Fruit fly (Drosophila melanogaster): Measurements from ENCODE around the gene otu.

Gene otu

dm6 chrX:8491452-8492046 lies 2.2 kb upstream of the otu start:
- TF ChIP-seq EcR (GFP tag; optimal IDR thresholded peaks at IDR 0.05) (no peak), Dll (optimal IDR thresholded peaks at IDR 0.05) (no peak), usp (GFP tag; optimal IDR thresholded peaks at IDR 0.05) (no peak), CG8478 (optimal IDR thresholded peaks at IDR 0.05) (no peak), psq (optimal IDR thresholded peaks at IDR 0.05) (no peak), pan (optimal IDR thresholded peaks at IDR 0.05) (no peak)

- TF ChIP-seq CG8478 (optimal IDR thresholded peaks at IDR 0.05) (no peak), usp (GFP tag; optimal IDR thresholded peaks at IDR 0.05) (no peak), EcR (GFP tag; optimal IDR thresholded peaks at IDR 0.05) (no peak), Dll (optimal IDR thresholded peaks at IDR 0.05) (no peak)
These were observed 1.6 kb upstream of the otu start for dm6 chrX:8490976-8491345.

dm6 chrX:8490291-8490975 lies 1.1 kb upstream of the otu start:
- TF ChIP-seq EcR (GFP tag; optimal IDR thresholded peaks at IDR 0.05) (no peak), usp (GFP tag; optimal IDR thresholded peaks at IDR 0.05) (no peak), CG8478 (optimal IDR thresholded peaks at IDR 0.05) (no peak), pan (optimal IDR thresholded peaks at IDR 0.05) (no peak), psq (optimal IDR thresholded peaks at IDR 0.05) (no peak)

dm6 chrX:8489048-8489447 lies 287 bp downstream of the otu start, which contains the start of gene CG33181:
CG33181 (plus strand) TSS chrX:8489348.
- TF ChIP-seq CG8478 (optimal IDR thresholded peaks at IDR 0.05) (no peak), pan (optimal IDR thresholded peaks at IDR 0.05) (no peak), usp (GFP tag; optimal IDR thresholded peaks at IDR 0.05) (no peak), EcR (GFP tag; optimal IDR thresholded peaks at IDR 0.05) (no peak), Dll (optimal IDR thresholded peaks at IDR 0.05) (no peak), psq (optimal IDR thresholded peaks at IDR 0.05) (no peak)

- TF ChIP-seq CG8478 (optimal IDR thresholded peaks at IDR 0.05) (no peak), EcR (GFP tag; optimal IDR thresholded peaks at IDR 0.05) (no peak), pan (optimal IDR thresholded peaks at IDR 0.05) (no peak)
These were observed 4.6 kb downstream of the otu start for dm6 chrX:8484778-8485177.

dm6 chrX:8483671-8484070 lies 5.7 kb downstream of the otu start, which contains the start of gene CG33223:
CG33223 (minus strand) TSS chrX:8483885.
- TF ChIP-seq pan (optimal IDR thresholded peaks at IDR 0.05) = no peak
- no peak for TF ChIP-seq CG8478 (optimal IDR thresholded peaks at IDR 0.05)
- TF ChIP-seq Dll (optimal IDR thresholded peaks at IDR 0.05) = no peak
- TF ChIP-seq psq (optimal IDR thresholded peaks at IDR 0.05) = no peak
- no peak for TF ChIP-seq EcR (GFP tag; optimal IDR thresholded peaks at IDR 0.05)
- TF ChIP-seq usp (GFP tag; optimal IDR thresholded peaks at IDR 0.05) = no peak

- TF ChIP-seq Dll (optimal IDR thresholded peaks at IDR 0.05) = no peak
- no peak for TF ChIP-seq pan (optimal IDR thresholded peaks at IDR 0.05)
- TF ChIP-seq EcR (GFP tag; optimal IDR thresholded peaks at IDR 0.05) = no peak
- TF ChIP-seq usp (GFP tag; optimal IDR thresholded peaks at IDR 0.05) = no peak
- TF ChIP-seq psq (optimal IDR thresholded peaks at IDR 0.05) = no peak
- TF ChIP-seq CG8478 (optimal IDR thresholded peaks at IDR 0.05) = no peak
These were observed 7.9 kb downstream of the otu start, which contains the start of gene Cp38 for dm6 chrX:8481462-8481861. Cp38 (plus strand) TSS chrX:8481837.

dm6 chrX:8479031-8479568 lies 10.2 kb downstream of the otu start, which contains the start of gene Cp36:
Cp36 (plus strand) TSS chrX:8479319.
- TF ChIP-seq psq (optimal IDR thresholded peaks at IDR 0.05) = no peak
- no peak for TF ChIP-seq pan (optimal IDR thresholded peaks at IDR 0.05)
- TF ChIP-seq Dll (optimal IDR thresholded peaks at IDR 0.05) = no peak
- no peak for TF ChIP-seq CG8478 (optimal IDR thresholded peaks at IDR 0.05)
- no peak for TF ChIP-seq usp (GFP tag; optimal IDR thresholded peaks at IDR 0.05)
- no peak for TF ChIP-seq EcR (GFP tag; optimal IDR thresholded peaks at IDR 0.05)

- TF ChIP-seq psq (optimal IDR thresholded peaks at IDR 0.05) (no peak), pan (optimal IDR thresholded peaks at IDR 0.05) (no peak), CG8478 (optimal IDR thresholded peaks at IDR 0.05) (no peak), Dll (optimal IDR thresholded peaks at IDR 0.05) (no peak), EcR (GFP tag; optimal IDR thresholded peaks at IDR 0.05) (no peak)
These were observed 12.5 kb downstream of the otu start, which contains the start of gene Cp7Fc for dm6 chrX:8476817-8477216. Cp7Fc (plus strand) TSS chrX:8477117.

dm6 chrX:8475657-8476056 lies 13.7 kb downstream of the otu start:
- TF ChIP-seq pan (optimal IDR thresholded peaks at IDR 0.05) (no peak), Dll (optimal IDR thresholded peaks at IDR 0.05) (no peak), CG8478 (optimal IDR thresholded peaks at IDR 0.05) (no peak), EcR (GFP tag; optimal IDR thresholded peaks at IDR 0.05) (no peak), psq (optimal IDR thresholded peaks at IDR 0.05) (no peak), usp (GFP tag; optimal IDR thresholded peaks at IDR 0.05) (no peak)

- TF ChIP-seq pan (optimal IDR thresholded peaks at IDR 0.05) (no peak), usp (GFP tag; optimal IDR thresholded peaks at IDR 0.05) (no peak), Dll (optimal IDR thresholded peaks at IDR 0.05) (no peak), EcR (GFP tag; optimal IDR thresholded peaks at IDR 0.05) (no peak), CG8478 (optimal IDR thresholded peaks at IDR 0.05) (no peak), psq (optimal IDR thresholded peaks at IDR 0.05) (no peak)
These were observed 15.9 kb downstream of the otu start, which contains the start of gene Cp7Fb for dm6 chrX:8473339-8473887. Cp7Fb (plus strand) TSS chrX:8473837.

- no peak for TF ChIP-seq pan (optimal IDR thresholded peaks at IDR 0.05)
- TF ChIP-seq EcR (GFP tag; optimal IDR thresholded peaks at IDR 0.05) = no peak
- no peak for TF ChIP-seq usp (GFP tag; optimal IDR thresholded peaks at IDR 0.05)
- TF ChIP-seq psq (optimal IDR thresholded peaks at IDR 0.05) = no peak
- no peak for TF ChIP-seq Dll (optimal IDR thresholded peaks at IDR 0.05)
- TF ChIP-seq CG8478 (optimal IDR thresholded peaks at IDR 0.05) = no peak
These were observed 18.7 kb downstream of the otu start, which contains the start of gene Cp7Fa for dm6 chrX:8470588-8470987. Cp7Fa (plus strand) TSS chrX:8470888.
